Worm (Caenorhabditis elegans) whole organism, L4 larva: ENCODE results near the gene moa-2.

Experiments used
- ama-1 ChIP-seq: fragments of 150-350 bp; optimal IDR thresholded peaks from 2 replicates; lab custom pipeline; 2014; ENCODE audit warnings: inconsistent platforms, mixed read lengths
- daf-12 ChIP-seq: fragments of 150-350 bp; optimal IDR thresholded peaks from 2 replicates; lab custom pipeline; 2014; ENCODE audit warnings: missing biosample characterization, missing genetic modification reagents, missing genetic modification characterization
- hlh-11 ChIP-seq: fragments of 200-800 bp; sonication (Bioruptor generic); optimal IDR thresholded peaks from 2 replicates; lab custom pipeline; 2018; ENCODE audit warnings: mild to moderate bottlenecking, missing genetic modification characterization, missing compliant biosample characterization
- lin-1 ChIP-seq: fragments of 200-800 bp; sonication (Bioruptor generic); IDR thresholded peaks from 2 replicates; pipeline ENCODE4 v1.3.6; 2022; ENCODE audit warnings: missing genetic modification reagents, missing genetic modification characterization, missing compliant biosample characterization
- mdl-1 ChIP-seq, 2 experiments: fragments of 150-350 bp in 1 of 2; sonication (generic microtip) in 1 of 2; optimal IDR thresholded peaks; 2 replicates each; lab custom pipeline; 2014 to 2017; ENCODE audit warnings: missing biosample characterization in 2 of 2, missing genetic modification characterization in 2 of 2
- nhr-10 ChIP-seq: fragments of 150-350 bp; optimal IDR thresholded peaks from 2 replicates; lab custom pipeline; 2014; ENCODE audit warnings: missing biosample characterization, missing genetic modification characterization
- nhr-237 ChIP-seq: sonication (generic microtip); optimal IDR thresholded peaks from 2 replicates; lab custom pipeline; 2017; ENCODE audit warnings: missing biosample characterization, missing genetic modification characterization
- skn-1 ChIP-seq: fragments of 150-350 bp; optimal IDR thresholded peaks from 2 replicates; lab custom pipeline; 2014; ENCODE audit warnings: missing biosample characterization, missing genetic modification characterization
- snpc-4 ChIP-seq: fragments of 150-350 bp; optimal IDR thresholded peaks from 2 replicates; lab custom pipeline; 2014; ENCODE audit warnings: missing biosample characterization, missing genetic modification characterization
- unc-62 ChIP-seq, 3 experiments: fragments of 150-350 bp in 1 of 3; sonication (generic microtip); optimal IDR thresholded peaks in 2 of 3; peaks in 1 of 3; 1 replicate in 1 of 3; 2 replicates in 2 of 3; lab custom pipeline; 2014 to 2017; ENCODE audit warnings: missing biosample characterization in 3 of 3, missing genetic modification characterization in 3 of 3, missing genetic modification reagents in 3 of 3, missing genotype in 1 of 3
- zip-2 ChIP-seq: fragments of 150-350 bp; optimal IDR thresholded peaks from 2 replicates; lab custom pipeline; 2014; ENCODE audit warnings: missing biosample characterization, missing genetic modification characterization

DNA sequence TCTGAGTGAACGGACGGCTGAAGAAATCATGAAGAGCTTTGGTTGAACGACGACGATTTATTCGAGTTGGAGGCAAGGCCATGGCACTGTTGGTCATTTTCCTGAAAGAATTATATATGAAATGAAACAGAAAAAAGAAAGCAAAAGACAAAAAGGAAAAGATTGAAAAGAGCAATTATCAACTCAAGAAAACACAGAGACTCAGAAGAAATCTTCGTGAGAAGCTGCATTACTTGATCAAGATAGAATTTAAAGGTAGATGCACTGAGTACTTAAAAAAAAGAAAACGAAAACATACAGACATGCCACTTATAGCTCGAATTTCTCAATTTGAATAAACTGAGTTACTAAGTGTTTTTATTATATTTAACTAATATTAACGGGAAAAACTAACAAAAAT lies 19.7 kb upstream of the moa-2 start, which contains the start of gene cpna-5:
- no peak for TF ChIP-seq snpc-4 (tag; lab: Kevin White, UChicago)
- TF ChIP-seq ama-1: no peak
- no peak for TF ChIP-seq zip-2 (tag; lab: Kevin White, UChicago)
- TF ChIP-seq unc-62 (GFP tag; optimal IDR thresholded peaks at IDR 0.05 in 1 of 2; lab: Kevin White, UChicago): no peak
- no peak for TF ChIP-seq unc-62 (tag; optimal IDR thresholded peaks at IDR 0.05; lab: Kevin White, UChicago)
- no peak for TF ChIP-seq daf-12 (tag; lab: Kevin White, UChicago)
- TF ChIP-seq mdl-1 (tag; optimal IDR thresholded peaks at IDR 0.05; lab: Kevin White, UChicago): no peak
- no peak for TF ChIP-seq skn-1
- TF ChIP-seq nhr-10 (tag; lab: Kevin White, UChicago): no peak
- TF ChIP-seq nhr-237 (tag; lab: Kevin White, UChicago): no peak
- TF ChIP-seq lin-1: no peak
- TF ChIP-seq hlh-11 (tag; lab: Kevin White, UChicago): no peak
